Worm (Caenorhabditis elegans): ENCODE measurements around the gene Y53F4B.23.

The Y53F4B.23 gene

ce11 chrII:15175643-15176042 is 51.3 kb downstream of the Y53F4B.23 start, which contains the start of gene Y53F4B.36:
Gene Y53F4B.36 (plus strand): TSS chrII:15175943.
- TF ChIP-seq him-1 (tag; optimal IDR thresholded peaks at IDR 0.05) (no peak), dao-5 (tag; optimal IDR thresholded peaks at IDR 0.05) (no peak), W03F9.2 (tag; optimal IDR thresholded peaks at IDR 0.05) (no peak)

Data from whole organism, L4/young adult.